Fruit fly (Drosophila melanogaster): ENCODE results near the gene Cht7.

Cht7 gene

DNA sequence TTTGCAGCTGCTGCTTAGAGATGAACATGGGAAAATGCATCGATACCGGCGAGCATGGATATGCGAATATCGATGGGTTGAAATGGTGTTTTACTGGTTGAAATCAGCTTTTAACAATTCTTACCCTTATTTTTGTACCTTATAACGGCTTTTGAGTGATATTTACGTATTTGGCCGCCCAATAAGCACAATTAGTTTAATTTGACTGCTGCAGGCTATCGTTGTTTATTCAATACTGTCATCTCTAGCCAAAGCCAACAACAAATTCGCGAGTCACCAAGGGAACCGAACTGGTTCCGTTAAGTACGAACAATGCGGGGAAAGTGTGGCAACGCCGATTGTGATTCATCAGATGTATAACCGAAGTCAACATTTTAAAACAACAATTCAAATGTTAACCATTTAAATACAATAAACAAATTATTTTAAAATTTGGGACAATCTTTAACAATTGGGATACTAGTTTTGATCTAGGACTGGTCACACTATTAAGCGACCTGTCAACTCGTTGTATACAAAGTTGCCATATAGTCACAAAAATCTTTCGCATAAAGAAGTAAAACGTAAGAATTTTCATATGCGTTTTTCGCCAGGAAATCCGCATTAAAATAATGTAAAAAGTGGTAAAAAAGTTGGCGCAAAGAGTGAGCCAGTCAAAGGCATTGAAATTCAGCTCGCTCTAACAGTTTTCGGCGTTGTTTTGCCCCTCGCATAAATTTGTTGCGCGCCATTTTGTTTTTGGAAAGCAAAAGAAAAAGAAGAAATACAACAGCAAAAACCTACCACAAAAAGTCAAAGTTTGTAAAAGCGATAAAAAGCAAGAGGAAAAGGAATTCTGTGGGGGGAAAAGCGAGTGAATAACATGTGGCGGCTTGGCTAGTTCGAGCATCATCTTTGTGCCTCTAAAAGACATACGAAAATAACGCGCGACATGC, 41.6 kb upstream of the Cht7 start, which contains the start of the genes Usp5 and BtbVII (continued):
- TF ChIP-seq CG7786 (GFP tag; optimal IDR thresholded peaks at IDR 0.05) (peak; percentile 56), jigr1 (GFP tag; IDR thresholded peaks at IDR 0.05) (no peak), cad (GFP tag; optimal IDR thresholded peaks at IDR 0.05) (no peak), ems (GFP tag; optimal IDR thresholded peaks at IDR 0.05) (peak; percentile 67), CG17829 (tag; optimal IDR thresholded peaks at IDR 0.05) (peak; percentile 62), Ets65A (GFP tag) (peak; percentile 91), MBD-R2 (GFP tag; IDR thresholded peaks at IDR 0.05) (peak; percentile 83), CG13775 (GFP tag; optimal IDR thresholded peaks at IDR 0.05) (peak; percentile 70), kay (GFP tag; optimal IDR thresholded peaks at IDR 0.05) (peak; percentile 70), gcm (GFP tag; optimal IDR thresholded peaks at IDR 0.05) (no peak), CG16815 (GFP tag; optimal IDR thresholded peaks at IDR 0.05) (peak; percentile 17), az2 (GFP tag; optimal IDR thresholded peaks at IDR 0.05) (peak; percentile 64), CG10267 (tag; optimal IDR thresholded peaks at IDR 0.05) (peak; percentile 57), en (GFP tag; optimal IDR thresholded peaks at IDR 0.05) (no peak), usp (GFP tag; optimal IDR thresholded peaks at IDR 0.05) (no peak), sens-2 (GFP tag; IDR thresholded peaks at IDR 0.05) (no peak), kah (GFP tag; optimal IDR thresholded peaks at IDR 0.05) (no peak), tll (GFP tag; optimal IDR thresholded peaks at IDR 0.05) (peak in 1 of 2 experiments; percentile 61), CG6791 (GFP tag; IDR thresholded peaks at IDR 0.05; ENCODE audit: partially characterized antibody) (peak; percentile 80), Six4 (GFP tag; optimal IDR thresholded peaks at IDR 0.05) (peak; percentile 64), CG11504 (tag; optimal IDR thresholded peaks at IDR 0.05) (no peak), Jarid2 (GFP tag; optimal IDR thresholded peaks at IDR 0.05) (no peak), tap (tag; optimal IDR thresholded peaks at IDR 0.05) (no peak), ranshi (GFP tag; IDR thresholded peaks at IDR 0.05) (no peak), ftz-f1 (GFP tag; optimal IDR thresholded peaks at IDR 0.05) (peak; percentile 87), Awh (GFP tag; IDR thresholded peaks at IDR 0.05) (peak; percentile 60), CG17385 (GFP tag; optimal IDR thresholded peaks at IDR 0.05) (no peak), Eip74EF (GFP tag; optimal IDR thresholded peaks at IDR 0.05) (no peak), Nf-YA (GFP tag; IDR thresholded peaks at IDR 0.05) (no peak), CG7271 (tag; optimal IDR thresholded peaks at IDR 0.05) (no peak), Gsc (GFP tag; IDR thresholded peaks at IDR 0.05) (no peak), CoRest (tag; optimal IDR thresholded peaks at IDR 0.05) (peak; percentile 49), CG9437 (GFP tag; optimal IDR thresholded peaks at IDR 0.05) (peak; percentile 93), CG3065 (GFP tag; optimal IDR thresholded peaks at IDR 0.05) (peak; percentile 61), CG18599 (GFP tag; optimal IDR thresholded peaks at IDR 0.05) (no peak), sisA (GFP tag; IDR thresholded peaks at IDR 0.05) (peak; percentile 59), Lpt (GFP tag; optimal IDR thresholded peaks at IDR 0.05) (no peak), row (GFP tag; IDR thresholded peaks at IDR 0.05) (peak; percentile 90), Meics (GFP tag; optimal IDR thresholded peaks at IDR 0.05) (peak; percentile 23), exex (tag; optimal IDR thresholded peaks at IDR 0.05) (peak; percentile 16), CG32767 (GFP tag; IDR thresholded peaks at IDR 0.05) (peak; percentile 50; the same call in 1 of the 2 replicates), CG2199 (GFP tag; IDR thresholded peaks at IDR 0.05) (no peak), CG17568 (GFP tag; optimal IDR thresholded peaks at IDR 0.05) (no peak), nom (GFP tag; optimal IDR thresholded peaks at IDR 0.05) (peak; percentile 51), Dad (GFP tag; optimal IDR thresholded peaks at IDR 0.05) (peak; percentile 14), dysf (GFP tag; IDR thresholded peaks at IDR 0.05) (peak; percentile 62; the same call in 2 of the 3 replicates), rib (GFP tag; IDR thresholded peaks at IDR 0.05) (peak; percentile 91), MTF-1 (GFP tag; optimal IDR thresholded peaks at IDR 0.05; ENCODE audit: borderline replicate concordance) (no peak)

All from whole organism, embryonic.